Worm (Caenorhabditis elegans) whole organism, L1 larva: ENCODE results near the gene cope-1.

Source experiments
- C04F5.9 ChIP-seq: sonication (generic microtip); optimal IDR thresholded peaks from 2 replicates; lab custom pipeline; 2016; ENCODE audit warnings: missing genetic modification characterization, missing compliant biosample characterization
- C16A3.4 ChIP-seq: fragments of 150-350 bp; optimal IDR thresholded peaks from 2 replicates; lab custom pipeline; 2014; ENCODE audit warnings: missing biosample characterization, missing genetic modification characterization
- C34B4.2 ChIP-seq: sonication (generic microtip); optimal IDR thresholded peaks from 2 replicates; lab custom pipeline; 2017; ENCODE audit warnings: mild to moderate bottlenecking, missing genetic modification characterization, missing compliant biosample characterization
- F16B12.6 ChIP-seq: fragments of 150-350 bp; optimal IDR thresholded peaks from 2 replicates; lab custom pipeline; 2014; ENCODE audit warnings: missing biosample characterization, missing genetic modification characterization
- aha-1 ChIP-seq: fragments of 150-350 bp; optimal IDR thresholded peaks from 2 replicates; lab custom pipeline; 2014; ENCODE audit warnings: missing biosample characterization, missing genetic modification characterization
- aly-2 ChIP-seq: fragments of 150-350 bp; optimal IDR thresholded peaks from 2 replicates; lab custom pipeline; 2014; ENCODE audit warnings: missing biosample characterization, missing genetic modification characterization
- ama-1 ChIP-seq: fragments of 150-350 bp; optimal IDR thresholded peaks from 2 replicates; lab custom pipeline; 2014
- blmp-1 ChIP-seq: fragments of 150-350 bp; optimal IDR thresholded peaks from 2 replicates; lab custom pipeline; 2014; ENCODE audit warnings: missing biosample characterization, missing genetic modification characterization
- ceh-63 ChIP-seq: fragments of 200-800 bp; sonication (Bioruptor generic); optimal IDR thresholded peaks from 2 replicates; lab custom pipeline; 2018; ENCODE audit warnings: mild to moderate bottlenecking, missing genetic modification characterization, missing compliant biosample characterization
- ceh-8 ChIP-seq: fragments of 200-800 bp; sonication (Bioruptor generic); optimal IDR thresholded peaks from 2 replicates; lab custom pipeline; 2018; ENCODE audit warnings: mild to moderate bottlenecking, missing genetic modification characterization, moderate library complexity, missing compliant biosample characterization
- ceh-82 ChIP-seq, 3 experiments: fragments of 150-350 bp in 1 of 3; sonication (generic microtip) in 2 of 3; optimal IDR thresholded peaks; 2 replicates each; lab custom pipeline; 2014 to 2017; ENCODE audit warnings: missing biosample characterization in 3 of 3, missing genetic modification characterization in 3 of 3
- ceh-88 ChIP-seq: fragments of 200-800 bp; sonication (Bioruptor generic); IDR thresholded peaks from 2 replicates; pipeline ENCODE4 v1.3.6; 2022; ENCODE audit warnings: missing genetic modification characterization, missing compliant biosample characterization
- ces-1 ChIP-seq: fragments of 150-350 bp; optimal IDR thresholded peaks from 2 replicates; lab custom pipeline; 2014; ENCODE audit warnings: missing biosample characterization, missing genetic modification reagents, missing genetic modification characterization
- dpl-1 ChIP-seq, 3 experiments: fragments of 150-350 bp in 2 of 3; sonication (generic microtip) in 1 of 3; optimal IDR thresholded peaks; 2 replicates each; lab custom pipeline; 2014 to 2017; ENCODE audit warnings: missing biosample characterization in 3 of 3, missing genetic modification characterization in 3 of 3, missing genetic modification reagents in 3 of 3
- dsc-1 ChIP-seq: sonication (generic microtip); optimal IDR thresholded peaks from 2 replicates; lab custom pipeline; 2016; ENCODE audit warnings: mild to moderate bottlenecking, missing genetic modification characterization, missing compliant biosample characterization
- efl-1 ChIP-seq, 4 experiments: fragments of 150-350 bp; optimal IDR thresholded peaks in 3 of 4; peaks in 1 of 4; 1 replicate in 1 of 4; 2 replicates in 3 of 4; lab custom pipeline; 2014; ENCODE audit warnings: missing biosample characterization in 2 of 4, missing genetic modification characterization in 2 of 4, missing genetic modification reagents in 2 of 4
- elt-3 ChIP-seq, 6 experiments: fragments of 150-350 bp in 1 of 6; sonication (generic microtip); optimal IDR thresholded peaks; 2 replicates each; lab custom pipeline; 2017 to 2018; ENCODE audit warnings: missing biosample characterization in 6 of 6, missing genetic modification characterization in 6 of 6, inconsistent platforms in 1 of 6
- ets-5 ChIP-seq: fragments of 200-800 bp; sonication (Bioruptor generic); IDR thresholded peaks from 2 replicates; pipeline ENCODE4 v1.3.6; 2022; ENCODE audit warnings: missing genetic modification characterization, missing compliant biosample characterization
- fkh-10 ChIP-seq: sonication (generic microtip); optimal IDR thresholded peaks from 2 replicates; lab custom pipeline; 2017; ENCODE audit warnings: missing biosample characterization, missing genetic modification reagents, missing genetic modification characterization
- fkh-4 ChIP-seq: sonication (generic microtip); optimal IDR thresholded peaks from 2 replicates; lab custom pipeline; 2016; ENCODE audit warnings: missing compliant biosample characterization, missing genetic modification characterization, borderline replicate concordance
- fkh-8 ChIP-seq: sonication (generic microtip); optimal IDR thresholded peaks from 2 replicates; lab custom pipeline; 2016; ENCODE audit warnings: mild to moderate bottlenecking, missing genetic modification characterization, missing compliant biosample characterization
- fos-1 ChIP-seq: fragments of 150-350 bp; optimal IDR thresholded peaks from 2 replicates; lab custom pipeline; 2014; ENCODE audit warnings: missing biosample characterization, missing genetic modification characterization
- hlh-4 ChIP-seq: sonication (generic microtip); optimal IDR thresholded peaks from 2 replicates; lab custom pipeline; 2016; ENCODE audit warnings: mild to moderate bottlenecking, missing genetic modification characterization, missing compliant biosample characterization
- lin-13 ChIP-seq: fragments of 150-350 bp; optimal IDR thresholded peaks from 2 replicates; lab custom pipeline; 2014; ENCODE audit warnings: missing biosample characterization, missing genetic modification reagents, missing genetic modification characterization
- lin-35 ChIP-seq, 2 experiments: fragments of 150-350 bp; optimal IDR thresholded peaks; 2 replicates each; lab custom pipeline; 2014; ENCODE audit warnings: missing biosample characterization in 2 of 2, missing genetic modification characterization in 2 of 2, missing genetic modification reagents in 2 of 2
- lsy-2 ChIP-seq, 2 experiments: fragments of 150-350 bp; optimal IDR thresholded peaks; 2 replicates each; lab custom pipeline; 2014; ENCODE audit warnings: missing biosample characterization in 2 of 2, missing genetic modification characterization in 2 of 2
- mdl-1 ChIP-seq, 2 experiments: fragments of 150-350 bp; optimal IDR thresholded peaks; 2 replicates each; lab custom pipeline; 2014 to 2017; ENCODE audit warnings: missing biosample characterization in 2 of 2, missing genetic modification characterization in 2 of 2, inconsistent platforms in 1 of 2
- mef-2 ChIP-seq: fragments of 150-350 bp; optimal IDR thresholded peaks from 2 replicates; lab custom pipeline; 2014; ENCODE audit warnings: missing biosample characterization, missing genetic modification characterization
- mep-1 ChIP-seq: fragments of 150-350 bp; optimal IDR thresholded peaks from 2 replicates; lab custom pipeline; 2014; ENCODE audit warnings: missing biosample characterization, missing genetic modification characterization
- nhr-47 ChIP-seq: sonication (generic microtip); optimal IDR thresholded peaks from 2 replicates; lab custom pipeline; 2016; ENCODE audit warnings: mild to moderate bottlenecking, missing genetic modification characterization, moderate library complexity, missing compliant biosample characterization
- nhr-71 ChIP-seq: sonication (generic microtip); optimal IDR thresholded peaks from 2 replicates; lab custom pipeline; 2016; ENCODE audit warnings: mild to moderate bottlenecking, missing genetic modification characterization, moderate library complexity, missing compliant biosample characterization
- nhr-76 ChIP-seq: sonication (generic microtip); optimal IDR thresholded peaks from 2 replicates; lab custom pipeline; 2017; ENCODE audit warnings: missing biosample characterization, missing genetic modification characterization
- nhr-77 ChIP-seq: fragments of 150-350 bp; optimal IDR thresholded peaks from 2 replicates; lab custom pipeline; 2014; ENCODE audit warnings: missing biosample characterization, missing genetic modification characterization
- nhr-84 ChIP-seq: sonication (generic microtip); optimal IDR thresholded peaks from 2 replicates; lab custom pipeline; 2017; ENCODE audit warnings: missing biosample characterization, missing genetic modification characterization
- skn-1 ChIP-seq: fragments of 150-350 bp; optimal IDR thresholded peaks from 2 replicates; lab custom pipeline; 2014; ENCODE audit warnings: missing biosample characterization, missing genetic modification characterization
- snpc-4 ChIP-seq: fragments of 150-350 bp; optimal IDR thresholded peaks from 2 replicates; lab custom pipeline; 2014; ENCODE audit warnings: missing biosample characterization, missing genetic modification characterization
- snu-23 ChIP-seq: sonication (generic microtip); optimal IDR thresholded peaks from 2 replicates; lab custom pipeline; 2016; ENCODE audit warnings: missing genetic modification characterization, missing compliant biosample characterization
- sup-37 ChIP-seq: fragments of 200-800 bp; sonication (Bioruptor generic); optimal IDR thresholded peaks from 2 replicates; lab custom pipeline; 2018; ENCODE audit warnings: mild to moderate bottlenecking, missing genetic modification characterization, missing compliant biosample characterization
- swsn-7 ChIP-seq: sonication (generic microtip); optimal IDR thresholded peaks from 2 replicates; lab custom pipeline; 2016; ENCODE audit warnings: missing genetic modification characterization, missing compliant biosample characterization
- tbx-2 ChIP-seq: sonication (generic microtip); optimal IDR thresholded peaks from 2 replicates; lab custom pipeline; 2016; ENCODE audit warnings: missing genetic modification characterization, missing compliant biosample characterization
- unc-130 ChIP-seq: fragments of 150-350 bp; optimal IDR thresholded peaks from 2 replicates; lab custom pipeline; 2017; ENCODE audit warnings: missing biosample characterization, missing genetic modification characterization, inconsistent platforms
- unc-62 ChIP-seq: fragments of 150-350 bp; optimal IDR thresholded peaks from 2 replicates; lab custom pipeline; 2014; ENCODE audit warnings: missing biosample characterization, missing genetic modification reagents, missing genetic modification characterization
- unc-98 ChIP-seq: fragments of 200-800 bp; sonication (Bioruptor generic); IDR thresholded peaks from 2 replicates; pipeline ENCODE4 v1.3.6; 2022; ENCODE audit warnings: missing genetic modification characterization, missing compliant biosample characterization
- vab-15 ChIP-seq: sonication (generic microtip); optimal IDR thresholded peaks from 2 replicates; lab custom pipeline; 2017; ENCODE audit warnings: missing genotype, mild to moderate bottlenecking, missing genetic modification characterization, missing compliant biosample characterization
- xbp-1 ChIP-seq: sonication (generic microtip); optimal IDR thresholded peaks from 2 replicates; lab custom pipeline; 2016; ENCODE audit warnings: missing genetic modification characterization, missing compliant biosample characterization
- ztf-11 ChIP-seq, 2 experiments: sonication (generic microtip); optimal IDR thresholded peaks; 2 replicates each; lab custom pipeline; 2016 to 2017; ENCODE audit warnings: missing genetic modification characterization in 2 of 2, missing biosample characterization in 1 of 2, missing compliant biosample characterization in 1 of 2
- ztf-4 ChIP-seq: fragments of 150-350 bp; optimal IDR thresholded peaks from 2 replicates; lab custom pipeline; 2014; ENCODE audit warnings: missing biosample characterization, missing genetic modification characterization

The cope-1 gene

DNA sequence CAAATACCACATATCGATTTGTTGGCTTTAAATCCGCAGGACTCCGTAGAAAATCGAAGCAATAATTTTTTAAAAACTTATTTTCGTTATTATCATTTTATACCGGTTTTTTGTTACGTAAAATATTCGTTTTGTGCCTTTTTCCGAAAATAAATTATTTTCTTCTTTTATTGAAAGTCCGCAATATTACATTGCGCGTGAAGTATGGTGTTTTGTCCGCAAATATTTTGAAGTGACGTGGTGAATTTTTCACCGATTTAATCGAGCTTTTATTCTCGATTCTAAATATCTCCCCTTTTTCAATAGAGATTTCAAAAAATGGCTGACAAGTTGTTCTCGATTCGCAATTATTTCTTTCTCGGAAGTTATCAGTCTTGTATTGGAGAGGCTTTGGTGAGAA lies at the start of gene cope-1:
cope-1 (plus strand) TSS at position 229 of the 400 bp plus-strand sequence.
- peak; percentile 49 to 55 for TF ChIP-seq lin-35 (GFP tag; optimal IDR thresholded peaks at IDR 0.05; lab: Kevin White, UChicago)
- no peak for TF ChIP-seq ceh-88
- peak; percentile 44 for TF ChIP-seq snu-23 (GFP tag; lab: Kevin White, UChicago)
- no peak for TF ChIP-seq unc-62 (GFP tag; lab: Kevin White, UChicago)
- peak in 1 of 3 experiments; percentile 14 for TF ChIP-seq ceh-82 (tag; optimal IDR thresholded peaks at IDR 0.05; lab: Kevin White, UChicago)
- TF ChIP-seq elt-3 (tag; optimal IDR thresholded peaks at IDR 0.05; lab: Kevin White, UChicago): no peak
- TF ChIP-seq C16A3.4 (tag; lab: Kevin White, UChicago): no peak
- TF ChIP-seq dpl-1 (GFP tag; optimal IDR thresholded peaks at IDR 0.05; lab: Kevin White, UChicago): peak; percentile 27 to 61 (median 53)
- no peak for TF ChIP-seq ztf-4 (tag; lab: Kevin White, UChicago)
- no peak for TF ChIP-seq ama-1 (lab: Kevin White, UChicago)
- no peak for TF ChIP-seq nhr-76 (tag; lab: Kevin White, UChicago)
- no peak for TF ChIP-seq ceh-63 (GFP tag; lab: Kevin White, UChicago)
- TF ChIP-seq nhr-77 (tag; lab: Kevin White, UChicago): no peak
- TF ChIP-seq tbx-2 (tag; lab: Kevin White, UChicago): no peak
- TF ChIP-seq nhr-71 (tag; lab: Kevin White, UChicago): peak; percentile 30
- TF ChIP-seq xbp-1 (tag; lab: Kevin White, UChicago): peak; percentile 20
- TF ChIP-seq nhr-84 (tag; lab: Kevin White, UChicago): no peak
- TF ChIP-seq F16B12.6: peak; percentile 81
- TF ChIP-seq lsy-2 (tag; optimal IDR thresholded peaks at IDR 0.05; lab: Kevin White, UChicago): peak; percentile 22 to 69
- TF ChIP-seq mdl-1 (tag; optimal IDR thresholded peaks at IDR 0.05; lab: Kevin White, UChicago): no peak
- peak; percentile 47 for TF ChIP-seq blmp-1
- TF ChIP-seq dsc-1 (tag; lab: Kevin White, UChicago): no peak
- no peak for TF ChIP-seq fkh-4 (tag; lab: Kevin White, UChicago)
- TF ChIP-seq vab-15: no peak
- peak; percentile 11 for TF ChIP-seq swsn-7 (tag; lab: Kevin White, UChicago)
- TF ChIP-seq sup-37 (GFP tag; lab: Kevin White, UChicago): no peak
- TF ChIP-seq ets-5 (GFP tag; lab: Robert Waterston, UW): no peak
- no peak for TF ChIP-seq aly-2 (tag; lab: Kevin White, UChicago)
- no peak for TF ChIP-seq hlh-4
- no peak for TF ChIP-seq fkh-10 (GFP tag; lab: Kevin White, UChicago)
- peak; percentile 27 to 54 for TF ChIP-seq efl-1 (optimal IDR thresholded peaks at IDR 0.05; lab: Kevin White, UChicago)
- TF ChIP-seq efl-1 (GFP tag; optimal IDR thresholded peaks at IDR 0.05 in 1 of 2; lab: Kevin White, UChicago): peak; percentile 61 to 92
- TF ChIP-seq skn-1: no peak
- no peak for TF ChIP-seq C34B4.2 (tag; lab: Kevin White, UChicago)
- no peak for TF ChIP-seq unc-130
- no peak for TF ChIP-seq unc-98
- TF ChIP-seq mep-1: peak; percentile 32
- no peak for TF ChIP-seq ztf-11 (tag; optimal IDR thresholded peaks at IDR 0.05; lab: Kevin White, UChicago)
- TF ChIP-seq ceh-8 (GFP tag; lab: Kevin White, UChicago): no peak
- TF ChIP-seq C04F5.9 (tag; lab: Kevin White, UChicago): no peak
- TF ChIP-seq nhr-47 (tag; lab: Kevin White, UChicago): peak; percentile 43
- TF ChIP-seq, all 84 proteins: peak for 13

DNA sequence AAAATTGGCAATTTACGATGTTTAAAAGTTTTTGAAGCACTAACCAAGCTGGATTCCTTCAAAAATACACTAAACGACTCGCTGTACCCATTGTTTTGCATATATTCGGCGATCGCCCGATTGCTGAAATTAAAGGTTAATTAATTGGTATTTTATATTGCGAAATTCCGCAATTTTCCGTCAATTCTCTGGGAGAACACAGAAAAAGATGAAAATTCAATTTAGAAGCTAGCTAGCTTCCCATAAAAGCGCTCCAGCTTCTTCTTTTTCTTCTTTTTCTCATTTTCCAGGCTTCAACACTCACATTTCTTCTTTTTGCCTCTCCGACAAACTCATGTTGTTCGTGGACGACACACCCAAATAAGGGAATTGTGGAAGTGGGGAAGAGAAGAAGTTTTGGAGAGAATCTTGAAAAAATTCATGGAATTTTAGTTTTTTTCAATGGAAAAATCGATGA lies 49.7 kb upstream of the cope-1 start, which contains the start of gene lis-1:
lis-1 (minus strand) TSS at position 407 of the 457 bp plus-strand sequence.
- TF ChIP-seq nhr-71 (tag; lab: Kevin White, UChicago) (peak; percentile 11), snpc-4 (tag; lab: Kevin White, UChicago) (no peak), fos-1 (tag; lab: Kevin White, UChicago) (no peak), ceh-88 (no peak), skn-1 (no peak), aly-2 (tag; lab: Kevin White, UChicago) (no peak), fkh-8 (no peak), mef-2 (tag; lab: Kevin White, UChicago) (no peak), lin-13 (GFP tag; lab: Kevin White, UChicago) (no peak), nhr-77 (tag; lab: Kevin White, UChicago) (no peak), aha-1 (tag; lab: Kevin White, UChicago) (no peak), ces-1 (peak; percentile 68)
- TF ChIP-seq, all 84 proteins: peak for 2
